Worm (Caenorhabditis elegans) whole organism, mixed stage, embryonic: ENCODE data around the gene glo-1.

ENCODE experiments used
- M03D4.4 ChIP-seq: sonication (generic microtip); optimal IDR thresholded peaks from 2 replicates; lab custom pipeline; 2017; ENCODE audit warnings: mild to moderate bottlenecking, missing genetic modification characterization, missing compliant biosample characterization
- bed-3 ChIP-seq: fragments of 200-800 bp; sonication (Bioruptor generic); optimal IDR thresholded peaks from 3 replicates; lab custom pipeline; 2018; ENCODE audit warnings: mild to moderate bottlenecking, missing genetic modification characterization, moderate library complexity, missing compliant biosample characterization
- blmp-1 ChIP-seq: fragments of 150-350 bp; optimal IDR thresholded peaks from 2 replicates; lab custom pipeline; 2014; ENCODE audit warnings: missing biosample characterization, missing genetic modification characterization
- ceh-39 ChIP-seq: fragments of 150-350 bp; optimal IDR thresholded peaks from 2 replicates; lab custom pipeline; 2014; ENCODE audit warnings: missing biosample characterization, missing genetic modification characterization
- ceh-43 ChIP-seq: fragments of 200-800 bp; sonication (Bioruptor generic); optimal IDR thresholded peaks from 2 replicates; lab custom pipeline; 2018; ENCODE audit warnings: mild to moderate bottlenecking, missing genetic modification characterization, moderate library complexity, missing compliant biosample characterization
- ces-1 ChIP-seq: fragments of 150-350 bp; optimal IDR thresholded peaks from 2 replicates; lab custom pipeline; 2014; ENCODE audit warnings: missing biosample characterization, missing genetic modification reagents, missing genetic modification characterization
- cnd-1 ChIP-seq: fragments of 200-800 bp; sonication (Bioruptor generic); optimal IDR thresholded peaks from 2 replicates; lab custom pipeline; 2018; ENCODE audit warnings: mild to moderate bottlenecking, missing genetic modification characterization, missing compliant biosample characterization
- drap-1 ChIP-seq: fragments of 200-800 bp; sonication (Bioruptor generic); optimal IDR thresholded peaks from 3 replicates; lab custom pipeline; 2018; ENCODE audit warnings: mild to moderate bottlenecking, missing genetic modification characterization, missing compliant biosample characterization
- elt-1 ChIP-seq: sonication (generic microtip); optimal IDR thresholded peaks from 2 replicates; lab custom pipeline; 2017; ENCODE audit warnings: missing genetic modification characterization, mild to moderate bottlenecking, missing compliant biosample characterization, antibody characterized with exemption, moderate library complexity, borderline replicate concordance; ENCODE audit not compliant: insufficient read depth
- elt-3 ChIP-seq: fragments of 150-350 bp; optimal IDR thresholded peaks from 2 replicates; lab custom pipeline; 2014; ENCODE audit warnings: missing biosample characterization, missing genetic modification characterization
- ham-2 ChIP-seq: fragments of 200-800 bp; sonication (Bioruptor generic); optimal IDR thresholded peaks from 2 replicates; lab custom pipeline; 2018; ENCODE audit warnings: mild to moderate bottlenecking, missing genetic modification characterization, missing compliant biosample characterization
- hlh-1 ChIP-seq: fragments of 150-350 bp; optimal IDR thresholded peaks from 2 replicates; lab custom pipeline; 2014; ENCODE audit warnings: missing biosample characterization, missing genetic modification reagents, missing genetic modification characterization
- lin-13 ChIP-seq: fragments of 150-350 bp; optimal IDR thresholded peaks from 2 replicates; lab custom pipeline; 2014; ENCODE audit warnings: missing biosample characterization, missing genetic modification characterization
- lsy-2 ChIP-seq: fragments of 150-350 bp; optimal IDR thresholded peaks from 2 replicates; lab custom pipeline; 2014; ENCODE audit warnings: missing biosample characterization, missing genetic modification characterization
- mab-5 ChIP-seq: fragments of 150-350 bp; optimal IDR thresholded peaks from 2 replicates; lab custom pipeline; 2014; ENCODE audit warnings: missing biosample characterization, missing genetic modification characterization
- mep-1 ChIP-seq: fragments of 150-350 bp; optimal IDR thresholded peaks from 2 replicates; lab custom pipeline; 2017; ENCODE audit warnings: missing biosample characterization, missing genetic modification reagents, missing genetic modification characterization, inconsistent platforms
- mls-2 ChIP-seq: sonication (generic microtip); optimal IDR thresholded peaks from 2 replicates; lab custom pipeline; 2016; ENCODE audit warnings: mild to moderate bottlenecking, missing genetic modification characterization, moderate library complexity, missing compliant biosample characterization
- nhr-12 ChIP-seq: fragments of 150-350 bp; optimal IDR thresholded peaks from 2 replicates; lab custom pipeline; 2014; ENCODE audit warnings: missing biosample characterization, missing genetic modification characterization
- nhr-2 ChIP-seq: fragments of 150-350 bp; optimal IDR thresholded peaks from 2 replicates; lab custom pipeline; 2014; ENCODE audit warnings: missing biosample characterization, missing genetic modification characterization
- nhr-237 ChIP-seq: fragments of 150-350 bp; optimal IDR thresholded peaks from 2 replicates; lab custom pipeline; 2014; ENCODE audit warnings: missing biosample characterization, missing genetic modification characterization
- nhr-28 ChIP-seq: fragments of 150-350 bp; optimal IDR thresholded peaks from 2 replicates; lab custom pipeline; 2014; ENCODE audit warnings: missing biosample characterization, missing genetic modification characterization
- nhr-76 ChIP-seq: sonication (generic microtip); optimal IDR thresholded peaks from 2 replicates; lab custom pipeline; 2017; ENCODE audit warnings: missing biosample characterization, missing genetic modification characterization
- pha-4 ChIP-seq: fragments of 150-350 bp; optimal IDR thresholded peaks from 2 replicates; lab custom pipeline; 2018; ENCODE audit warnings: missing biosample characterization, missing genetic modification reagents, missing genetic modification characterization
- sem-2 ChIP-seq: fragments of 200-800 bp; sonication (Bioruptor generic); optimal IDR thresholded peaks from 2 replicates; lab custom pipeline; 2018; ENCODE audit warnings: mild to moderate bottlenecking, missing genetic modification characterization, missing compliant biosample characterization
- sptf-1 ChIP-seq: sonication (generic microtip); optimal IDR thresholded peaks from 2 replicates; lab custom pipeline; 2017; ENCODE audit warnings: mild to moderate bottlenecking, missing genetic modification characterization, moderate library complexity, missing compliant biosample characterization
- tbx-8 ChIP-seq: fragments of 200-800 bp; sonication (Bioruptor generic); optimal IDR thresholded peaks from 2 replicates; lab custom pipeline; 2018; ENCODE audit warnings: mild to moderate bottlenecking, missing genetic modification characterization, moderate library complexity, missing compliant biosample characterization
- unc-120 ChIP-seq: sonication (generic microtip); optimal IDR thresholded peaks from 2 replicates; lab custom pipeline; 2017; ENCODE audit warnings: missing genetic modification characterization, missing compliant biosample characterization; ENCODE audit not compliant: poor library complexity, severe bottlenecking
- unc-39 ChIP-seq: fragments of 150-350 bp; optimal IDR thresholded peaks from 2 replicates; lab custom pipeline; 2014; ENCODE audit warnings: missing biosample characterization, missing genetic modification characterization
- zip-8 ChIP-seq: fragments of 150-350 bp; optimal IDR thresholded peaks from 2 replicates; lab custom pipeline; 2014; ENCODE audit warnings: missing biosample characterization, missing genetic modification characterization
- ztf-11 ChIP-seq: fragments of 150-350 bp; optimal IDR thresholded peaks from 2 replicates; lab custom pipeline; 2014; ENCODE audit warnings: missing biosample characterization, missing genetic modification characterization

Gene glo-1

DNA sequence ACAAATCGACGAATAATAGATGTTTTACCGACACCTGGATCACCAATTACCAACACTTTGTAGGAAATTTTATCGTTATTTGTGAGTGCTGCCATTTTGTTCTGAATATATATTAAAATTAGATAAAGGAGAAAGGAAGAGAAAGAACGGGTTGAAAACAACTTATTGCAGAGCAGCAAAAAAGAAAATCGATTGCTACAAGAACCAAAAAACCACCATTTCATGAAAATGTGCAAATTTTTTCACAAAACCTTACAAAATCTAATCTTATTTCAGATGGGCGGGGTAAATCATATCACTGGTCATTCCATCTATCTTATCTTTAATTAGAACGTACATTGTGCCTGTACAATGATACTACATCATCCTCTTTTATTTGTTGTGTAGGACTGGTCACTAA is at the start of gene glo-1:
Gene glo-1 (minus strand): TSS at position 101 of the 400 bp plus-strand sequence.
- TF ChIP-seq mab-5 (tag; lab: Kevin White, UChicago): no peak
- TF ChIP-seq unc-39 (tag; lab: Kevin White, UChicago): no peak

DNA sequence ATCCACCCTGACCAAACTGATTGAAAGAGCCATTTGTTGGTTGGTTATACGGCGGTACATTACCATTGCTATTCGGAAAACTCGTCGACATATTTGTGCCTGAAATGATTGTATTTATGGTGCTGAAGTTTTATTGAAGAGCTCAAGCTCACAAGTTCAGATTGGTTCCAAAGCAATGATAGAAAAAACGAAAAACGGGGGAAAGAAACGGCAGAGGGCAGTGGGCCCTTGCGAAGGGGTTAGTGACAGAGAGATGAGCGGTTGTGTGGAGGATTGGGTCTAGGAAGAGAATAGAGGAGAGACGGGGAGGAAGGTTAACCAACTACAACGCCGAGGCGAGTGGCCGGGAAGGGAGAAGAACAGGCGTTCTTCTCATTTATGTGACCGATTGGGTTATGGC is 49.4 kb upstream of the glo-1 start, which contains the start of gene nra-3:
Gene nra-3 (minus strand): TSS at position 101 of the 400 bp plus-strand sequence.
- TF ChIP-seq zip-8 (tag; lab: Kevin White, UChicago) (no peak), sptf-1 (tag; lab: Kevin White, UChicago) (no peak), cnd-1 (tag; lab: Kevin White, UChicago) (peak; percentile 1), nhr-2 (peak; percentile 15), M03D4.4 (tag; lab: Kevin White, UChicago) (no peak), ceh-39 (tag; lab: Kevin White, UChicago) (no peak), hlh-1 (tag; lab: Kevin White, UChicago) (no peak), blmp-1 (tag; lab: Kevin White, UChicago) (no peak), ces-1 (peak; percentile 17), mep-1 (no peak), nhr-237 (tag; lab: Kevin White, UChicago) (no peak), elt-3 (tag; lab: Kevin White, UChicago) (no peak), ceh-43 (GFP tag; lab: Kevin White, UChicago) (no peak), ztf-11 (tag; lab: Kevin White, UChicago) (no peak), mls-2 (tag; lab: Kevin White, UChicago) (no peak), unc-120 (tag; lab: Kevin White, UChicago) (no peak), nhr-12 (tag; lab: Kevin White, UChicago) (no peak), tbx-8 (GFP tag; lab: Kevin White, UChicago) (no peak), lin-13 (tag; lab: Kevin White, UChicago) (no peak), pha-4 (tag; lab: Kevin White, UChicago) (no peak)

DNA sequence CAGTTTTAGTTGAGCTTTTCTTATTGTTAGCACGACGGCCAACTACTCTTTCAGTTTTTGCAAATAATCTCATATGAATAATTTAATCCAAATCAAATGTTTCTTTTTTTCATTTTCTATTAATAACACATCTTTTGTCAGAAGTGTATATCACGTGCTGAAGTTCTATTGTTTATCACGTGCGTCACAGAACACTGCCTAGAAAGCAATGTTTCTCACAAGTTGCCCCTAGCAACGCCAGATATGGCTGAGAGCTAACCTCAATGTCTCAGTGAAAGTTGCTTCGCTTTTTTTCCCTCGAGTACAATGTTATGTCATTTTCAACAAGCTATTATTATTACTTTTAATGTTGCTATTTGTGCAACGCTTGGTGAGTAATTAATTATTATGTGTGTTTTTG is 46.0 kb upstream of the glo-1 start:
- TF ChIP-seq sem-2 (GFP tag; lab: Kevin White, UChicago) (no peak), mep-1 (no peak), mls-2 (tag; lab: Kevin White, UChicago) (no peak), hlh-1 (tag; lab: Kevin White, UChicago) (no peak), elt-3 (tag; lab: Kevin White, UChicago) (no peak), nhr-2 (no peak), ces-1 (no peak), bed-3 (no peak)

DNA sequence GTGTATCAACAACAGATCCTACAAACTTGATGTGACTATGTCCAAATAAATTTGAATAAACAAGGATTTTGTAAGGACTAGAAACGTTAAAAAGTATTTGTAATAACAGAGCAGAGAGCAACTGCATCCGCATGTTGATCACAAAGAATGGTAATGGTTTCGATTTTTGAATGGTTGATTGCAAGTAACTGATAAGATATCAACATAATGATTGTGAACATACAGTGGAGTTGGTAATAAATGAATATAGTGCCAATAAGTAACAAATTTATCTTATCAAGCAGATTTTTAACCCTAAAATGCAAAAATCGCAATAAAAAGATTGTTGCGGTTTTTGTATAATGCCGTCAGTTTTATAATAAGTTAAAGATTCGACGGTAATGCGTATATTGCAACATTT is 43.0 kb upstream of the glo-1 start, which contains the start of gene ugt-23:
Gene ugt-23 (minus strand): TSS at position 212 of the 400 bp plus-strand sequence.
- TF ChIP-seq nhr-237 (tag; lab: Kevin White, UChicago) (no peak), elt-1 (tag; lab: Kevin White, UChicago) (no peak), sptf-1 (tag; lab: Kevin White, UChicago) (no peak), hlh-1 (tag; lab: Kevin White, UChicago) (no peak), drap-1 (GFP tag; lab: Kevin White, UChicago) (no peak), mls-2 (tag; lab: Kevin White, UChicago) (no peak), lsy-2 (tag; lab: Kevin White, UChicago) (no peak), unc-39 (tag; lab: Kevin White, UChicago) (no peak), ceh-39 (tag; lab: Kevin White, UChicago) (no peak), ham-2 (no peak), unc-120 (tag; lab: Kevin White, UChicago) (no peak), lin-13 (tag; lab: Kevin White, UChicago) (no peak), bed-3 (no peak), mep-1 (no peak)
- TF ChIP-seq, all 35 proteins: peak for 0

DNA sequence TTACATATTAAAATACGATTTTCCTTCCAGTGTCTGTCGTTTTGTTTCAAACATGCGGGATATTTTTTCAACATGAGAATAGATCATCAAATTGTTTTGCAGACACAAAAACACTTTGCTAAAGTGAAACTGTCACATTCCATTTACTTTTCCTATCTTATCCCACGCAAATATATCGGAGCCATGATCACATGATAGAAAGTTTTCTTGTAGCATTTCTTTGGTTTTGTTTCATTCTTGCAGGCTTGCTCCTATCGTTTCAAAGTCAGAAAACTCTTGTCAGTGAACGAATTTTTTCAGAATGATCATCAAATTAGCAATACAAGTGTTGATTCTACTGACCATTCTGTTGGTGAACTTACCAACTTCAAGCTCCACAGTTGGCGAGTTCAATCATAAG is 39.2 kb upstream of the glo-1 start, which contains the start of gene C17G1.2:
Gene C17G1.2 (plus strand): TSS at position 301 of the 400 bp plus-strand sequence.
- TF ChIP-seq ztf-11 (tag; lab: Kevin White, UChicago) (no peak), bed-3 (no peak), hlh-1 (tag; lab: Kevin White, UChicago) (no peak), cnd-1 (tag; lab: Kevin White, UChicago) (no peak), ham-2 (no peak), drap-1 (GFP tag; lab: Kevin White, UChicago) (no peak), M03D4.4 (tag; lab: Kevin White, UChicago) (no peak), nhr-28 (tag; lab: Kevin White, UChicago) (no peak), elt-3 (tag; lab: Kevin White, UChicago) (no peak), mep-1 (no peak), ces-1 (no peak), unc-39 (tag; lab: Kevin White, UChicago) (no peak), pha-4 (tag; lab: Kevin White, UChicago) (no peak), nhr-76 (tag; lab: Kevin White, UChicago) (no peak)
